Worm (Caenorhabditis elegans): ENCODE results near the gene tth-1.

tth-1 gene

DNA sequence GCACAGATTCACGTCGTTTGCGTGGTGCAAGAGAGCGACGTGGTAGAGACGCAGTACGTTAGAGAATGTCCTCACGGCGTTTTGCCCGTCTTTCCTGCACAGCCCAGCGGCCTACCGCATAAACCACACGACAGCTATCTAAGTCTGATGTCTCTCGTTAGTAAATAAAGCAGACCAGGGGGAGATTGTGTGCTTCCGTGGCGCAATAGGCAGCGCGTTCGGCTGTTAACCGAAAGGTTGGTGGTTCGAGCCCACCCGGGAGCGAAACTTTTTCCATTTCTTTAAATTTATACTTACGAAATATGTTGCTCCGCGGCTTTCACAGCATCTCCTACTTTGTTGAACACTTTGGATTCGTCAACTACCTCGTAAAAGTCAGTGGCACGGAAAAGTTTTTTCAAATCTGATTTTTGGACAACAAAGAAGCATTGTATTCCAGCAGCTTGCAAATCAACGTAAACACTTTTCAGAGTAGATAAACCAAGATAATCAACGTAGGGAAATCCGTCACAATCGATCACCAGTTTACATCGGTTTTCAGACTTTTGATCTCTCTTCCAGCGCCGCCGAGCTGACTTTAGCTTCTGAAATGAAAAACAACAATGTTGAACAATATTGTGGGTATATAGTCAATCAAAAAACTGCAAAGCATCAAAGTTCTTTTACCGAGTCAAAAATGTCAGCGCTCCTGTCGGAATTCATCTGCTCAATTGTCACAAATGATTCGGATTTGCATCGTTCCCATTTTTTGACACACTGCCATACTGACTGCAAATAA lies 19.0 kb downstream of the tth-1 start (continued):
- TF ChIP-seq madf-5 (GFP tag; IDR thresholded peaks at IDR 0.05) (peak in 1 of 2 experiments; percentile 92; a peak in 3 of 4 replicates), daf-8 (GFP tag; IDR thresholded peaks at IDR 0.05) (no peak), T26A8.4 (GFP tag; IDR thresholded peaks at IDR 0.05) (peak; percentile 95), lim-7 (GFP tag; IDR thresholded peaks at IDR 0.05) (peak; percentile 99), aly-2 (tag; optimal IDR thresholded peaks at IDR 0.05) (no peak), duxl-1 (tag; optimal IDR thresholded peaks at IDR 0.05; ENCODE audit: poor library complexity) (peak; percentile 93), Y48G9A.11 (GFP tag; IDR thresholded peaks at IDR 0.05) (peak; percentile 90), F26F4.8 (GFP tag; conservative IDR thresholded peaks at IDR 0.05) (peak; percentile 93), ceh-28 (tag; optimal IDR thresholded peaks at IDR 0.05) (no peak), hmg-1.1 (GFP tag; IDR thresholded peaks at IDR 0.05) (peak; percentile 99), F10B5.3 (tag; optimal IDR thresholded peaks at IDR 0.05) (peak; percentile 82), mes-2 (tag; optimal IDR thresholded peaks at IDR 0.05; ENCODE audit: poor library complexity, severe bottlenecking) (peak; percentile 74), nhr-11 (tag; optimal IDR thresholded peaks at IDR 0.05) (peak; percentile 82), Y105C5A.15 (GFP tag; IDR thresholded peaks at IDR 0.05) (peak; percentile 88), zip-11 (GFP tag; IDR thresholded peaks at IDR 0.05) (peak; percentile 85; the same call in 1 of the 2 replicates), F49E8.2 (tag; optimal IDR thresholded peaks at IDR 0.05; ENCODE audit: borderline replicate concordance) (peak; percentile 79), saeg-2 (GFP tag; IDR thresholded peaks at IDR 0.05) (peak; percentile 85), nhr-41 (GFP tag; IDR thresholded peaks at IDR 0.05) (peak; percentile 89), lin-13 (GFP tag; optimal IDR thresholded peaks at IDR 0.05) (peak; percentile 81), daf-12 (tag; optimal IDR thresholded peaks at IDR 0.05) (no peak), tra-1 (GFP tag; IDR thresholded peaks at IDR 0.05) (peak; percentile 98), ztf-11 (tag; optimal IDR thresholded peaks at IDR 0.05) (no peak), vab-7 (GFP tag; IDR thresholded peaks at IDR 0.05) (peak; percentile 99), snpc-4 (tag; optimal IDR thresholded peaks at IDR 0.05) (no peak), zag-1 (tag; optimal IDR thresholded peaks at IDR 0.05) (peak; percentile 24), nhr-6 (tag; optimal IDR thresholded peaks at IDR 0.05) (peak; percentile 81), lin-38 (GFP tag; IDR thresholded peaks at IDR 0.05) (no peak; the same call in 1 of the 2 replicates), nhr-48 (tag; optimal IDR thresholded peaks at IDR 0.05) (peak; percentile 88), fkh-10 (GFP tag; optimal IDR thresholded peaks at IDR 0.05) (peak; percentile 19), spr-1 (tag; optimal IDR thresholded peaks at IDR 0.05) (peak; percentile 87), egl-27 (tag; optimal IDR thresholded peaks at IDR 0.05) (no peak), rbr-2 (tag; optimal IDR thresholded peaks at IDR 0.05) (peak; percentile 95), madf-9 (GFP tag; conservative IDR thresholded peaks at IDR 0.05) (peak; percentile 94), sdz-12 (GFP tag; optimal IDR thresholded peaks at IDR 0.05) (peak; percentile 90), hlh-11 (tag; optimal IDR thresholded peaks at IDR 0.05) (peak; percentile 93), unc-130 (GFP tag; optimal IDR thresholded peaks at IDR 0.05) (peak; percentile 68), ctbp-1 (GFP tag; IDR thresholded peaks at IDR 0.05) (peak; percentile 98), ceh-44 (GFP tag; IDR thresholded peaks at IDR 0.05) (peak; percentile 94), ces-1 (GFP tag; optimal IDR thresholded peaks at IDR 0.05) (peak; percentile 72), ztf-7 (tag; optimal IDR thresholded peaks at IDR 0.05) (peak; percentile 67), jun-1 (tag; optimal IDR thresholded peaks at IDR 0.05) (peak; percentile 85), ceh-62 (tag; optimal IDR thresholded peaks at IDR 0.05) (no peak), lin-15B (tag; optimal IDR thresholded peaks at IDR 0.05) (no peak), ceh-20 (GFP tag; IDR thresholded peaks at IDR 0.05) (peak; percentile 95), nhr-77 (tag; optimal IDR thresholded peaks at IDR 0.05) (peak; percentile 91), dmd-9 (GFP tag; IDR thresholded peaks at IDR 0.05) (peak; percentile 95), mxl-2 (GFP tag; conservative IDR thresholded peaks at IDR 0.05) (peak; percentile 87; the same call in 1 of the 2 replicates), gei-8 (GFP tag; optimal IDR thresholded peaks at IDR 0.05) (peak; percentile 93), Y5F2A.4 (GFP tag; optimal IDR thresholded peaks at IDR 0.05) (peak; percentile 80), mdt-29 (GFP tag; IDR thresholded peaks at IDR 0.05) (peak; percentile 91)
